Fruit fly (Drosophila melanogaster) S2 (cell line): ENCODE results near the gene CG10431.

Source experiments
- CG8478 ChIP-seq: fragments of >200 bp; optimal IDR thresholded peaks from 2 replicates; lab custom pipeline; 2018
- CTCF ChIP-seq, 2 experiments: fragments of >200 bp; optimal IDR thresholded peaks; 2 replicates each; lab custom pipeline; 2018

Gene CG10431

dm6 chr2L:18946636-18947514, 27.6 kb upstream of the CG10431 start:
- TF ChIP-seq CTCF (optimal IDR thresholded peaks at IDR 0.05; lab: Kevin White, UChicago) (no peak), CG8478 (lab: Kevin White, UChicago) (no peak)

- TF ChIP-seq CTCF (optimal IDR thresholded peaks at IDR 0.05; lab: Kevin White, UChicago) (peak in 1 of 2 experiments; percentile 16), CG8478 (lab: Kevin White, UChicago) (no peak)
Observed at dm6 chr2L:18947515-18947998, 27.0 kb upstream of the CG10431 start.

DNA sequence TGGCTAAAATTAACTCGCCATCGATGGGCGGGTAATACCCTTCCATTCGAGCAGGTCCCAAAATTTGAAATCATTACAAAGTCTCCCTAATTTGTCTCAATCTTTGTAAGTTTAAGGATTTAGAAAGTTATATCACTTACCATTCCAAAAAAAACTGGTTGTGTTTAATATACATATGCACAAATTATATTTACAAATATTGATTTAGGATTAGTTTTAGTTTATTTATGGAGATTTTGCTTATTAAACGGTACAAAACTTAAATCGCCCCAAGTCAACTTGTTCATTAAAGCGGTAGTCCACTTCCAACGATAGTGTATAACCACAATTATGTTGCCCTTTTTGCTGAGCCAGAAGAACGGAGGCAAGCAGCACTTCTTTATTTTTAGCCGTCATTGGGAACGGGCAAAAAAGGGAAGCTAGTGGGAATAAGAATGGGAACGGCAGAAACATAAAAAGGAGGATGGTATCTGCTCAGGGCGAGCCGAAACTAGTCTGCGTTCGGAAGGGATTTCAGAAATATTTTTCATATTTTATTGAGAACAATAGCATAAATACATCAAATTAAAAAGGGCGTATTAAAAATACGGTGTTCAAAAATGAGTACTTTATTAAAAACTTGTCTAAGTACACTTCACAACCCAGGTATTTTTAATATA, 26.3 kb upstream of the CG10431 start:
- TF ChIP-seq CTCF (optimal IDR thresholded peaks at IDR 0.05; lab: Kevin White, UChicago) = no peak

DNA sequence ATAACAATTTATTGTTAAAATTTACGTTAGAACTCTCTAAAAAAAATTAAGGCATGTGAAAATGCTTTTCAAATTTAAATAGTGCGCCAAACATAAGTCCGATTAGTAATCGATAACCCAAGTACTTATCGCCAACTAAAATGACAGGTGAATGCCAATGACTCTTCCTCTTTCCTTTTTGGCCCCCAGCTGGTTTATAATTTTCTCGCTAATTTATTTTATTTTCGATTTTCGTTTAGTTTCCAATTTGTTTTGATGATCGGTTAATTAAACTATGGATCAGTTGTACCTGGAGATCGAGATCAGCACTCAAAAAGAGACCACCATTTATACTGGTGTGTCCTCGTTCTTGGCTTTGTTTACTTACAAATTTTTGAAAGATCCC, 25.8 kb upstream of the CG10431 start, which contains the start of gene CG10428:
Gene CG10428, plus strand, starts transcription at position 161 of the 385 bp plus-strand sequence.
- TF ChIP-seq CG8478 (lab: Kevin White, UChicago) (no peak), CTCF (optimal IDR thresholded peaks at IDR 0.05; lab: Kevin White, UChicago) (no peak)

dm6 chr2L:18951674-18952073, 22.8 kb upstream of the CG10431 start, which contains the start of gene Nedd8:
TSS of gene Nedd8 (minus strand) at chr2L:18951837.
- TF ChIP-seq CTCF (optimal IDR thresholded peaks at IDR 0.05; lab: Kevin White, UChicago) = peak in 1 of 2 experiments; percentile 31
- TF ChIP-seq CG8478 (lab: Kevin White, UChicago) = no peak

DNA sequence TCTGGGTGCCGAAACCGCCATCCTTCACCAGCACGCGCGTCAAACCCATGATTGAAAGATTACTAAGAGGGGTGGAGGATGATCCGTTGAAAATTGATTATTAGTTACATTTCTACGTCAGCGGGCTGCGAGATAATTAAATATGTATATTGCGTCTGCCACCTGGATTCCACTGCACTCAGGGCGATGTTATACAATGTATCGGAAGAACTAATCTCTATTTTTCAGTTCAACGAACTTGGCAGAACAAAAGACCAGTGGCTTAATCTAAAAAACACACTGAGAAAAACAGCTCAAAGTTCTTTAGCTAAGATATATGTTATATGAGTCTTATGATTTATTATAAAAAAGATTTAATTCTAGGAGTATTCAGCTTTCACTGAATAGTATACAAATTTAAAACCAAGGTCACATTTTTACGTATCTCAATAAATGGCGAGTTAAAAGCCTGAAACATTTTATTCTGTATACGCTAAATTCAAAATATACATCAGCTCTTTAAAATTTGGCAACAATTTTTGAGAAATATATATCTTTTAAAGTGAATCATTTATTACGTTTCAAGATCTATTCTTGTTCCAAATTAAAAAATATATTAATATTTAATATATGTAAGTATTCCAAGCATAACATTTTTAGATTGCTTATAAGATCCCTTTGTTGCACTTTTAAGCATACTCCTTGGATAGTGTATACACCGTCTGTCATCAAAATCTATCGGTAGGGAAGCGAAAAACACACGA, 20.8 kb upstream of the CG10431 start:
- TF ChIP-seq CTCF (optimal IDR thresholded peaks at IDR 0.05; lab: Kevin White, UChicago) = no peak
- TF ChIP-seq CG8478 (lab: Kevin White, UChicago) = no peak

DNA sequence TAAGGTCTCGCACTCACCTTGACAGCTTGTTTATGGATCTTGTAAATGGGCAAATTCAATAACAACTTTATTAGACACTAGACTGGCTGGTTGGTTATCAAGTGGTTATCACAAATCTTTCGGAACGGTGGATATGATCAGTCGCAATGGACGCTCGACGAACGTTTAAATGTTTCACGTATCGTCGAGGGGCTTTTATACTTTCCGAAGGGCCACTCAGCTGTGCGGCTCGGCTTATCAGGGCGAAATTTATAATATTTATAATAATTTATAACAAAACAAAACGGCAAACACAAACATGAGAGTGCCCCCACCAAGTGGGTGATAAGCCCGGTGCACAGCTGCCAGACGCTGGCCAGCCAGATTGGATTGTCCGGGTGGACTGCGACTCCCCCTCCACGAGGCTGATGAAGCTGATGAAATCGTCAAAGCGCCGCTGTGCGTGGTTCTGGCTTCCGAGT, 20.2 kb upstream of the CG10431 start, which contains the start of gene CG10621:
Gene CG10621, minus strand, starts transcription at position 177 of the 461 bp plus-strand sequence.
- TF ChIP-seq CTCF (optimal IDR thresholded peaks at IDR 0.05; lab: Kevin White, UChicago) (no peak), CG8478 (lab: Kevin White, UChicago) (no peak)

DNA sequence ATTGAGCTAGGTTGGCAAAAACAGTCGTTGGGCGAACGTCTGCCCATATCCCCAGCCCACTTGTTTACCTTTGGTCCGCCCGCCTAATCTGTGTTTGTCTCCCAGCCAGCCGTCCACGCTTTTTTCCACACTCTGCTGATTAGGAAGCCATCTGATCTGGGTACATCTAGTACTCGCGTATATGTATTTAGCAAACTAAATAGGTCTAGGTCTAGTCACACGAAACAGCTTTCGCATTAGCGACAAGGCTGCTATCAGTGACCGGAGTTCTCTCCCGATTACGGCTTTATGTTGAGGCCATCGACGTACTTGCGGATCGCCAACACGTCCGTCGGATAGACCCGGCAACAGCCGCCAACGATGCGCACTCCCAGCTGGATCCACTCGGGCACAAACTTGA, 18.8 kb upstream of the CG10431 start:
- no peak for TF ChIP-seq CTCF (optimal IDR thresholded peaks at IDR 0.05; lab: Kevin White, UChicago)
- TF ChIP-seq CG8478 (lab: Kevin White, UChicago) = no peak

dm6 chr2L:18957142-18957674, 17.3 kb upstream of the CG10431 start, which contains the start of gene Bhmt:
TSS of gene Bhmt (minus strand) at chr2L:18957311.
- no peak for TF ChIP-seq CTCF (optimal IDR thresholded peaks at IDR 0.05; lab: Kevin White, UChicago)

- TF ChIP-seq CTCF (optimal IDR thresholded peaks at IDR 0.05; lab: Kevin White, UChicago) = no peak
- no peak for TF ChIP-seq CG8478 (lab: Kevin White, UChicago)
Observed at dm6 chr2L:18965367-18966213, 8.9 kb upstream of the CG10431 start.

dm6 chr2L:18966214-18966556, 8.3 kb upstream of the CG10431 start:
- TF ChIP-seq CTCF (optimal IDR thresholded peaks at IDR 0.05; lab: Kevin White, UChicago) (no peak), CG8478 (lab: Kevin White, UChicago) (no peak)

DNA sequence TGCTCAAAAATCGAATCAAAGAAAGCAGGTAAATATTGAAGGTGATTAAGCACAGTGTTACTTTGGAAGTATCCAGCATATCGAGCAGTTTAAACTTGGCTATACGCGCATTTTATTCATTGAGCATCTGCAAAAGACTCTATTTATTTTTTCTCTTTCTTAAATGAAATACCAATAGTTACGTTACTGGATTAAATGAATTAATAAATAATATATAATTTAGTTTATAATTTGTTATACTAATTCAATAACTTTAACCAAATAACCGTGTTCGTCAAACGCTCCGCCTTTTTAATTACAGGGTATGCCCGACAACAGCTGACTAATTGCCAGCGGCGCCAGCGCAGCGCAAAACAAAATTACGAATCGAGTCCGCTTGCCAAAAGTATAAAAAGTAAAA, 7.7 kb upstream of the CG10431 start:
- TF ChIP-seq CTCF (optimal IDR thresholded peaks at IDR 0.05; lab: Kevin White, UChicago) (no peak), CG8478 (lab: Kevin White, UChicago) (no peak)

DNA sequence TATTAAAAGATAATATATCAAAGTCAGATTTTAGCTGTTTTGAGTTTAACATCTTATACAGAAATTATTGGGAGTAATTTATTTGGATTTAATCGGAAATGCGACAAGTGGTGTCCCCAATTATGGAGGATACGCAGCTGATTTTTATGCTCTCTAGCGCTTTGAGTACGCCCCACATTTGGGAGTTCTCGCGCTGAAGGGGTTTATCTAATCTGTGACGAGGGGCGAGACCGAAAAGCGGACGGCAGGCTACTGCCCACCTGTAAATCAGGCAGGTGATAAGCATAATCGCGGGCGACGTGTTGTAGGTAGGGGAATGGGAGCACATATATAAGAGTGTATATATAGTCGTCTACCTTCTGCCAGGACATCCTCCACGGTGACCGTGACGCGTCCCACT, 6.6 kb upstream of the CG10431 start:
- TF ChIP-seq CTCF (optimal IDR thresholded peaks at IDR 0.05; lab: Kevin White, UChicago) (no peak), CG8478 (lab: Kevin White, UChicago) (no peak)
